Fruit fly (Drosophila melanogaster) whole organism, embryonic: Measurements from ENCODE around the gene Sclp.

Experiments
- ATbp ChIP-seq: fragments of 200-800 bp; sonication (Bioruptor generic); optimal IDR thresholded peaks from 2 replicates; lab custom pipeline; 2017; ENCODE audit warnings: missing biosample characterization, mild to moderate bottlenecking, missing genetic modification characterization, missing genetic modification reagents
- Awh ChIP-seq: fragments of 200-800 bp; sonication (Bioruptor generic); IDR thresholded peaks from 2 replicates; pipeline ENCODE4, ENCODE4 v1.3.6; 2022; ENCODE audit warnings: missing biosample characterization, missing genetic modification characterization
- C15 ChIP-seq: fragments of 200-800 bp; sonication (Bioruptor generic); IDR thresholded peaks from 3 replicates; pipeline ENCODE4 v1.3.6; 2022; ENCODE audit warnings: missing biosample characterization, missing genetic modification characterization
- CG10147 ChIP-seq: fragments of 200-800 bp; sonication (Bioruptor generic); optimal IDR thresholded peaks from 2 replicates; lab custom pipeline; 2019; ENCODE audit warnings: missing biosample characterization, mild to moderate bottlenecking, missing genetic modification characterization, moderate library complexity
- CG10209 ChIP-seq: fragments of 200-800 bp; sonication (Bioruptor generic); optimal IDR thresholded peaks from 3 replicates; lab custom pipeline; 2017; ENCODE audit warnings: missing biosample characterization, mild to moderate bottlenecking, missing genetic modification characterization, missing genetic modification reagents
- CG11093 ChIP-seq: fragments of 200-800 bp; sonication (Bioruptor generic); IDR thresholded peaks from 3 replicates; pipeline ENCODE4 v1.3.6; 2022; ENCODE audit warnings: missing biosample characterization, missing genetic modification characterization
- CG12219 ChIP-seq: fragments of 200-800 bp; sonication (Bioruptor generic); optimal IDR thresholded peaks from 3 replicates; lab custom pipeline; 2018; ENCODE audit warnings: missing biosample characterization, mild to moderate bottlenecking, missing genetic modification characterization
- CG14050 ChIP-seq: fragments of 200-800 bp; sonication (Bioruptor generic); IDR thresholded peaks from 3 replicates; pipeline ENCODE4 v1.3.6; 2022; ENCODE audit warnings: missing biosample characterization, missing genetic modification characterization
- CG17328 ChIP-seq: fragments of 200-800 bp; sonication (Bioruptor generic); IDR thresholded peaks from 2 replicates; pipeline ENCODE4 v1.3.6; 2022; ENCODE audit warnings: missing biosample characterization, missing genetic modification characterization
- CG17359 ChIP-seq: fragments of 200-800 bp; sonication (Bioruptor generic); optimal IDR thresholded peaks from 3 replicates; lab custom pipeline; 2018; ENCODE audit warnings: missing biosample characterization, mild to moderate bottlenecking, missing genetic modification characterization, moderate library complexity
- CG17802 ChIP-seq: fragments of 200-800 bp; sonication (Bioruptor generic); optimal IDR thresholded peaks from 2 replicates; lab custom pipeline; 2018; ENCODE audit warnings: missing biosample characterization, mild to moderate bottlenecking, missing genetic modification characterization, moderate library complexity
- CG18262 ChIP-seq: fragments of 200-800 bp; optimal IDR thresholded peaks from 3 replicates; lab custom pipeline; 2019; ENCODE audit warnings: missing biosample characterization, mild to moderate bottlenecking, missing genetic modification characterization, moderate library complexity
- CG32772 ChIP-seq: fragments of 200-800 bp; sonication (Bioruptor generic); IDR thresholded peaks from 2 replicates; pipeline ENCODE4 v1.3.6; 2022; ENCODE audit warnings: missing biosample characterization, missing genetic modification characterization
- CG3847 ChIP-seq: fragments of 200-800 bp; sonication (Bioruptor generic); IDR thresholded peaks from 2 replicates; pipeline ENCODE4 v1.3.6; 2022; ENCODE audit warnings: missing biosample characterization, missing genetic modification characterization
- CG8765 ChIP-seq: fragments of 200-800 bp; sonication (Bioruptor generic); IDR thresholded peaks from 2 replicates; pipeline ENCODE4 v1.3.6; 2022; ENCODE audit warnings: missing biosample characterization, missing genetic modification characterization
- D ChIP-seq, 2 experiments: fragments of 200-800 bp in 1 of 2; fragments of >200 bp in 1 of 2; sonication (Bioruptor generic) in 1 of 2; optimal IDR thresholded peaks; 2 replicates in 1 of 2; 3 replicates in 1 of 2; lab custom pipeline; 2017; ENCODE audit warnings: mild to moderate bottlenecking in 1 of 2, missing biosample characterization in 1 of 2, missing genetic modification characterization in 1 of 2, missing genetic modification reagents in 1 of 2
- Doc3 ChIP-seq: fragments of 200-800 bp; sonication (Bioruptor generic); IDR thresholded peaks from 3 replicates; pipeline ENCODE4 v1.3.6; 2022; ENCODE audit warnings: missing biosample characterization, missing genetic modification characterization; ENCODE audit not compliant: partially characterized antibody
- Drgx ChIP-seq: fragments of 200-800 bp; sonication (Bioruptor generic); IDR thresholded peaks from 2 replicates; pipeline ENCODE4 v1.3.6; 2022; ENCODE audit warnings: missing biosample characterization, missing genetic modification characterization
- E2f1 ChIP-seq: fragments of 200-800 bp; sonication (Bioruptor generic); IDR thresholded peaks from 2 replicates; pipeline ENCODE4 v1.3.6; 2022; ENCODE audit warnings: missing biosample characterization, missing genetic modification characterization
- E2f2 ChIP-seq: fragments of 200-800 bp; sonication (Bioruptor generic); IDR thresholded peaks from 2 replicates; pipeline ENCODE4 v1.3.6; 2022; ENCODE audit warnings: missing biosample characterization, missing genetic modification characterization
- Fer1 ChIP-seq: fragments of 200-800 bp; sonication (Bioruptor generic); optimal IDR thresholded peaks from 2 replicates; lab custom pipeline; 2017; ENCODE audit warnings: missing biosample characterization, mild to moderate bottlenecking, missing genetic modification characterization
- Fer3 ChIP-seq: fragments of 200-800 bp; sonication (Bioruptor generic); optimal IDR thresholded peaks from 2 replicates; lab custom pipeline; 2018; ENCODE audit warnings: missing biosample characterization, mild to moderate bottlenecking, missing genetic modification characterization, moderate library complexity
- H15 ChIP-seq: fragments of 200-800 bp; sonication (Bioruptor generic); IDR thresholded peaks from 3 replicates; pipeline ENCODE4 v1.3.6; 2022; ENCODE audit warnings: missing biosample characterization, missing genetic modification characterization
- H2.0 ChIP-seq: fragments of 200-800 bp; sonication (Bioruptor generic); IDR thresholded peaks from 2 replicates; pipeline ENCODE4 v1.3.6; 2022; ENCODE audit warnings: missing biosample characterization, missing genetic modification characterization
- HHEX ChIP-seq: fragments of 200-800 bp; sonication (Bioruptor generic); optimal IDR thresholded peaks from 3 replicates; lab custom pipeline; 2017; ENCODE audit warnings: missing biosample characterization, mild to moderate bottlenecking, missing genetic modification characterization, missing genetic modification reagents
- Lim3 ChIP-seq: fragments of 200-800 bp; sonication (Bioruptor generic); IDR thresholded peaks from 2 replicates; pipeline ENCODE4 v1.3.6; 2022; ENCODE audit warnings: missing biosample characterization, missing genetic modification characterization
- MBD-R2 ChIP-seq: fragments of 200-800 bp; sonication (Bioruptor generic); IDR thresholded peaks from 2 replicates; pipeline ENCODE4 v1.3.6; 2022; ENCODE audit warnings: missing biosample characterization, missing genetic modification characterization
- NFAT ChIP-seq: fragments of 200-800 bp; sonication (Bioruptor generic); IDR thresholded peaks from 2 replicates; pipeline ENCODE4 v1.3.6; 2022; ENCODE audit warnings: missing biosample characterization, missing genetic modification characterization
- Nf-YC ChIP-seq: fragments of 200-800 bp; optimal IDR thresholded peaks from 3 replicates; lab custom pipeline; 2019; ENCODE audit warnings: missing biosample characterization, mild to moderate bottlenecking, missing genetic modification characterization, moderate library complexity
- Oaz ChIP-seq: fragments of 200-800 bp; sonication (Bioruptor generic); IDR thresholded peaks from 2 replicates; pipeline ENCODE4 v1.3.6; 2022; ENCODE audit warnings: missing biosample characterization, missing genetic modification characterization
- Ptx1 ChIP-seq: fragments of 200-800 bp; sonication (Bioruptor generic); IDR thresholded peaks from 2 replicates; pipeline ENCODE4 v1.3.6; 2022; ENCODE audit warnings: missing biosample characterization, missing genetic modification characterization
- Sry-β ChIP-seq: fragments of 200-800 bp; sonication (Bioruptor generic); optimal IDR thresholded peaks from 2 replicates; lab custom pipeline; 2018; ENCODE audit warnings: missing biosample characterization, mild to moderate bottlenecking, missing genetic modification characterization, moderate library complexity
- Usf ChIP-seq: fragments of 200-800 bp; sonication (Bioruptor generic); optimal IDR thresholded peaks from 2 replicates; lab custom pipeline; 2017; ENCODE audit warnings: missing genotype, missing biosample characterization, missing genetic modification characterization
- Xbp1 ChIP-seq: fragments of 200-800 bp; sonication (Bioruptor generic); optimal IDR thresholded peaks from 3 replicates; lab custom pipeline; 2016; ENCODE audit warnings: missing biosample characterization, mild to moderate bottlenecking, missing genetic modification characterization
- Xrp1 ChIP-seq: fragments of 200-800 bp; sonication (Bioruptor generic); IDR thresholded peaks from 2 replicates; pipeline ENCODE4 v1.3.6; 2022; ENCODE audit warnings: missing biosample characterization, missing genetic modification characterization
- ara ChIP-seq: fragments of 200-800 bp; sonication (Bioruptor generic); IDR thresholded peaks from 2 replicates; pipeline ENCODE4 v1.3.6; 2022; ENCODE audit warnings: missing biosample characterization, missing genetic modification characterization
- cas ChIP-seq: fragments of 200-800 bp; sonication (Bioruptor generic); IDR thresholded peaks from 2 replicates; pipeline ENCODE4 v1.3.6; 2022; ENCODE audit warnings: missing biosample characterization, missing genetic modification characterization
- dmrt99B ChIP-seq: fragments of 200-800 bp; sonication (Bioruptor generic); optimal IDR thresholded peaks from 2 replicates; lab custom pipeline; 2018; ENCODE audit warnings: missing biosample characterization, mild to moderate bottlenecking, missing genetic modification characterization, moderate library complexity
- dysf ChIP-seq: fragments of 200-800 bp; sonication (Bioruptor generic); IDR thresholded peaks from 3 replicates; pipeline ENCODE4 v1.3.6; 2022; ENCODE audit warnings: missing biosample characterization, missing genetic modification characterization
- fd3F ChIP-seq: fragments of 200-800 bp; sonication (Bioruptor generic); optimal IDR thresholded peaks from 2 replicates; lab custom pipeline; 2018; ENCODE audit warnings: missing biosample characterization, mild to moderate bottlenecking, missing genetic modification characterization, moderate library complexity
- gem ChIP-seq: fragments of 200-800 bp; sonication (Bioruptor generic); optimal IDR thresholded peaks from 2 replicates; lab custom pipeline; 2019; ENCODE audit warnings: missing biosample characterization, mild to moderate bottlenecking, missing genetic modification characterization, moderate library complexity
- insv ChIP-seq, 2 experiments: fragments of 200-800 bp; sonication (Bioruptor generic); optimal IDR thresholded peaks; 3 replicates each; lab custom pipeline; 2016 to 2018; ENCODE audit warnings: missing biosample characterization in 2 of 2, missing genetic modification characterization in 2 of 2
- klu ChIP-seq: fragments of 200-800 bp; sonication (Bioruptor generic); IDR thresholded peaks from 2 replicates; pipeline ENCODE4 v1.3.6; 2022; ENCODE audit warnings: missing biosample characterization, missing genetic modification characterization
- nmo ChIP-seq: fragments of 200-800 bp; sonication (Bioruptor generic); optimal IDR thresholded peaks from 2 replicates; lab custom pipeline; 2018; ENCODE audit warnings: missing biosample characterization, mild to moderate bottlenecking, missing genetic modification characterization, moderate library complexity
- onecut ChIP-seq: fragments of 200-800 bp; sonication (Bioruptor generic); IDR thresholded peaks from 2 replicates; pipeline ENCODE4 v1.3.6; 2022; ENCODE audit warnings: missing biosample characterization, missing genetic modification characterization
- phol ChIP-seq: fragments of 200-800 bp; sonication (Bioruptor generic); optimal IDR thresholded peaks from 3 replicates; lab custom pipeline; 2018; ENCODE audit warnings: missing biosample characterization, mild to moderate bottlenecking, missing genetic modification characterization, moderate library complexity
- pnt ChIP-seq: fragments of 200-800 bp; sonication (Bioruptor generic); optimal IDR thresholded peaks from 3 replicates; lab custom pipeline; 2016; ENCODE audit warnings: missing biosample characterization, missing genetic modification characterization
- ro ChIP-seq: fragments of 200-800 bp; sonication (Bioruptor generic); IDR thresholded peaks from 2 replicates; pipeline ENCODE4 v1.3.6; 2022; ENCODE audit warnings: missing biosample characterization, missing genetic modification characterization
- seq ChIP-seq: fragments of 200-800 bp; sonication (Bioruptor generic); IDR thresholded peaks from 2 replicates; pipeline ENCODE4 v1.3.6; 2022; ENCODE audit warnings: missing biosample characterization, missing genetic modification characterization
- ssp ChIP-seq: fragments of 200-800 bp; sonication (Bioruptor generic); IDR thresholded peaks from 2 replicates; pipeline ENCODE4 v1.3.6; 2022; ENCODE audit warnings: missing biosample characterization, missing genetic modification characterization

Gene Sclp

dm6 chrX:11925213-11925612, 751 bp upstream of the Sclp start (continued):
- TF ChIP-seq CG12219 (GFP tag; lab: Kevin White, UChicago) (peak; percentile 28), CG17802 (no peak), C15 (GFP tag; lab: Robert Waterston, UW) (peak; percentile 44; the same call in 1 of the 3 replicates), E2f2 (GFP tag; lab: Robert Waterston, UW) (peak; percentile 38), Oaz (peak; percentile 32; the same call in 1 of the 2 replicates), Lim3 (no peak), CG32772 (GFP tag; lab: Robert Waterston, UW) (peak; percentile 46; the same call in 1 of the 2 replicates), nmo (GFP tag; lab: Kevin White, UChicago) (peak; percentile 48), cas (GFP tag; lab: Robert Waterston, UW) (peak; percentile 65; the same call in 1 of the 2 replicates), Fer1 (no peak), Xbp1 (peak; percentile 35), Sry-β (no peak), dmrt99B (peak; percentile 51), Xrp1 (GFP tag; lab: Robert Waterston, UW) (peak; percentile 64; the same call in 1 of the 2 replicates), H15 (GFP tag; lab: Robert Waterston, UW) (peak; percentile 61; the same call in 1 of the 3 replicates), H2.0 (peak; percentile 75), CG11093 (peak; percentile 55; the same call in 1 of the 3 replicates), Drgx (peak; percentile 79), CG8765 (GFP tag; lab: Robert Waterston, UW) (peak; percentile 27; the same call in 1 of the 2 replicates), pnt (no peak), phol (tag; lab: Kevin White, UChicago) (peak; percentile 32), CG10209 (peak; percentile 11), CG14050 (GFP tag; lab: Robert Waterston, UW) (peak; percentile 36; the same call in 2 of the 3 replicates), Doc3 (GFP tag; lab: Robert Waterston, UW) (no peak), E2f1 (GFP tag; lab: Robert Waterston, UW) (peak; percentile 54), klu (GFP tag; lab: Robert Waterston, UW) (peak; percentile 38; the same call in 1 of the 2 replicates), ssp (GFP tag; lab: Robert Waterston, UW) (0 out of 2 replicates have a peak, but pooled peaks have one; percentile 14), MBD-R2 (peak; percentile 48; the same call in 1 of the 2 replicates), Awh (GFP tag; lab: Robert Waterston, UW) (peak; percentile 65; the same call in 1 of the 2 replicates), ro (GFP tag; lab: Robert Waterston, UW) (0 out of 2 replicates have a peak, but pooled peaks have one; percentile 33), D (optimal IDR thresholded peaks at IDR 0.05; lab: Kevin White, UChicago) (no peak), D (GFP tag; optimal IDR thresholded peaks at IDR 0.05; lab: Kevin White, UChicago) (no peak), onecut (GFP tag; lab: Robert Waterston, UW) (peak; percentile 42; the same call in 1 of the 2 replicates), HHEX (GFP tag; lab: Kevin White, UChicago) (peak; percentile 13), Ptx1 (peak; percentile 70), CG17359 (tag; lab: Kevin White, UChicago) (peak; percentile 48), Nf-YC (no peak), ara (peak; percentile 51; the same call in 1 of the 2 replicates), Fer3 (peak; percentile 59), fd3F (peak; percentile 14), CG3847 (peak; percentile 61), CG17328 (GFP tag; lab: Robert Waterston, UW) (peak; percentile 71; the same call in 1 of the 2 replicates), CG10147 (peak; percentile 30), CG18262 (no peak), seq (GFP tag; lab: Robert Waterston, UW) (peak; percentile 54; the same call in 1 of the 2 replicates), ATbp (GFP tag; lab: Kevin White, UChicago) (peak; percentile 34), gem (tag; lab: Kevin White, UChicago) (peak; percentile 58), dysf (GFP tag; lab: Robert Waterston, UW) (peak; percentile 83), insv (GFP tag; optimal IDR thresholded peaks at IDR 0.05; lab: Kevin White, UChicago) (no peak), Usf (GFP tag; lab: Kevin White, UChicago) (no peak), NFAT (GFP tag; lab: Robert Waterston, UW) (peak; percentile 86)
